Worm (Caenorhabditis elegans): ENCODE results near the gene ucr-2.1.

ce11 chrX:11996606-11997005 is 21.6 kb upstream of the ucr-2.1 start:
- no peak for TF ChIP-seq B0310.2 (tag; optimal IDR thresholded peaks at IDR 0.05)
- TF ChIP-seq ama-1 (optimal IDR thresholded peaks at IDR 0.05), result no peak
- TF ChIP-seq tra-4 (tag; optimal IDR thresholded peaks at IDR 0.05), result no peak
- no peak for TF ChIP-seq hnd-1 (tag; optimal IDR thresholded peaks at IDR 0.05)
- TF ChIP-seq ceh-13 (GFP tag; optimal IDR thresholded peaks at IDR 0.05), result no peak
- TF ChIP-seq ceh-36 (tag; optimal IDR thresholded peaks at IDR 0.05), result no peak
- TF ChIP-seq ets-7 (tag; optimal IDR thresholded peaks at IDR 0.05), result no peak
- no peak for TF ChIP-seq tbx-37 (GFP tag; conservative IDR thresholded peaks at IDR 0.05)
- no peak for TF ChIP-seq flt-1 (GFP tag; IDR thresholded peaks at IDR 0.05)
- no peak for TF ChIP-seq pes-1 (GFP tag; IDR thresholded peaks at IDR 0.05)
- TF ChIP-seq tbx-11 (GFP tag; IDR thresholded peaks at IDR 0.05), result no peak
- TF ChIP-seq sea-1 (GFP tag; conservative IDR thresholded peaks at IDR 0.05), result no peak
- TF ChIP-seq F13C5.2 (tag; optimal IDR thresholded peaks at IDR 0.05), result no peak

All from whole organism, early embryonic.